Worm (Caenorhabditis elegans) whole organism, early embryonic: ENCODE results near the gene fntb-1.

Experiments used
- ama-1 ChIP-seq: fragments of 150-350 bp; optimal IDR thresholded peaks from 2 replicates; lab custom pipeline; 2014
- ceh-13 ChIP-seq: fragments of 200-800 bp; sonication (Bioruptor generic); optimal IDR thresholded peaks from 2 replicates; lab custom pipeline; 2018; ENCODE audit warnings: mild to moderate bottlenecking, missing genetic modification characterization, missing compliant biosample characterization
- ceh-36 ChIP-seq: sonication (generic microtip); optimal IDR thresholded peaks from 2 replicates; lab custom pipeline; 2016; ENCODE audit warnings: missing genetic modification characterization, inconsistent platforms, missing compliant biosample characterization
- ets-7 ChIP-seq: sonication (generic microtip); optimal IDR thresholded peaks from 2 replicates; lab custom pipeline; 2016; ENCODE audit warnings: missing genotype, missing genetic modification characterization, missing compliant biosample characterization
- flt-1 ChIP-seq: fragments of 200-800 bp; sonication (Bioruptor generic); IDR thresholded peaks from 2 replicates; pipeline ENCODE4 v1.3.6; 2022; ENCODE audit warnings: missing genetic modification characterization, missing compliant biosample characterization
- hmbx-1 ChIP-seq: sonication (generic microtip); optimal IDR thresholded peaks from 2 replicates; lab custom pipeline; 2016; ENCODE audit warnings: mild to moderate bottlenecking, missing genetic modification characterization, missing compliant biosample characterization
- hnd-1 ChIP-seq: sonication (generic microtip); optimal IDR thresholded peaks from 2 replicates; lab custom pipeline; 2016; ENCODE audit warnings: missing genetic modification characterization, missing compliant biosample characterization
- pes-1 ChIP-seq: fragments of 200-800 bp; sonication (Bioruptor generic); IDR thresholded peaks from 2 replicates; pipeline ENCODE4 v1.3.6; 2022; ENCODE audit warnings: missing genetic modification reagents, missing genetic modification characterization, missing compliant biosample characterization
- scrt-1 ChIP-seq: fragments of 200-800 bp; sonication (Bioruptor generic); IDR thresholded peaks from 2 replicates; pipeline ENCODE4 v1.3.6; 2022; ENCODE audit warnings: missing genetic modification characterization, missing compliant biosample characterization
- tbx-37 ChIP-seq: fragments of 200-800 bp; sonication (Bioruptor generic); conservative IDR thresholded peaks from 2 replicates; pipeline ENCODE4 v1.3.6; 2022; ENCODE audit warnings: missing genetic modification reagents, missing genetic modification characterization, missing compliant biosample characterization

DNA sequence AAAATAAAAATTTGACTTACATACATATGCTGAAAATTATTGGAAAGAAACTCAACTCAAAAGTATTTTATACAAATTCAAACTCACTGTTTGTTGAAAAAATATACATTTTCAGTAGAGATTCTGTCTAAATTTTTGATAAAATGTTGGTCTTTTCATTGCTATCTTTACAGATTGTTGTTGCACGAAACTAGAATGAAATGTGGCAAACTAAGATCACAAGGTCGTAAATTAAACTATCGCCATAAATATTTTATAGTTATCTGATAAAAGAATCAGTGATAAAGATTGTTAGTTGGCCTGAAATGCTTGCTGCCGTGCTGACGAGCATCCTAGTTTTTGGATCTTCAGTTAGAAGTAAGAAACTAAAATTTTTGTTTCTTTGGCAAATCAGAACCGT is 31.5 kb downstream of the fntb-1 start, which contains the start of gene clec-55:
- no peak for TF ChIP-seq flt-1 (GFP tag; lab: Robert Waterston, UW)
- no peak for TF ChIP-seq scrt-1 (GFP tag; lab: Robert Waterston, UW)
- TF ChIP-seq ceh-36, result no peak
- no peak for TF ChIP-seq pes-1 (GFP tag; lab: Robert Waterston, UW)
- no peak for TF ChIP-seq tbx-37 (GFP tag; lab: Robert Waterston, UW)
- no peak for TF ChIP-seq ceh-13 (GFP tag; lab: Kevin White, UChicago)
- TF ChIP-seq hnd-1 (tag; lab: Kevin White, UChicago), result no peak
- no peak for TF ChIP-seq ama-1 (lab: Kevin White, UChicago)
- TF ChIP-seq ets-7 (tag; lab: Kevin White, UChicago), result no peak
- TF ChIP-seq hmbx-1 (tag; lab: Kevin White, UChicago), result no peak
